ENCODE assay signal across 5 worm cellular contexts in genomic region chrIV:3921898-3922297, ce11.
TF ChIP-seq lines count a peak whose summit lies in the region.

Gene clec-67, plus strand, starts transcription at chrIV:3922165.

TF ChIP-seq in whole organism, L1 larva, 84 proteins besides CTCF, POLR2A, EP300 and RAD21:
- TF ChIP-seq fos-1 (tag; optimal IDR thresholded peaks at IDR 0.05; lab: Kevin White, UChicago) (no peak), blmp-1 (tag; optimal IDR thresholded peaks at IDR 0.05; lab: Kevin White, UChicago) (no peak), pqm-1 (tag; optimal IDR thresholded peaks at IDR 0.05; lab: Kevin White, UChicago) (peak; percentile 21), sup-37 (GFP tag; optimal IDR thresholded peaks at IDR 0.05; lab: Kevin White, UChicago) (no peak), hlh-17 (GFP tag; optimal IDR thresholded peaks at IDR 0.05; lab: Kevin White, UChicago; ENCODE audit: borderline replicate concordance) (no peak), elt-2 (tag; optimal IDR thresholded peaks at IDR 0.05; lab: Kevin White, UChicago) (peak; percentile 94), nhr-85 (tag; lab: Kevin White, UChicago) (no peak), egl-13 (tag; optimal IDR thresholded peaks at IDR 0.05; lab: Kevin White, UChicago) (no peak), mdl-1 (tag; optimal IDR thresholded peaks at IDR 0.05; lab: Kevin White, UChicago) (no peak), lsy-2 (tag; optimal IDR thresholded peaks at IDR 0.05; lab: Kevin White, UChicago) (no peak), F16B12.6 (tag; optimal IDR thresholded peaks at IDR 0.05; lab: Kevin White, UChicago) (no peak), skn-1 (tag; optimal IDR thresholded peaks at IDR 0.05; lab: Kevin White, UChicago) (no peak), grh-1 (GFP tag; IDR thresholded peaks at IDR 0.05; lab: Robert Waterston, UW) (no peak), hlh-4 (tag; optimal IDR thresholded peaks at IDR 0.05; lab: Kevin White, UChicago) (no peak), ceh-63 (GFP tag; optimal IDR thresholded peaks at IDR 0.05; lab: Kevin White, UChicago) (no peak), snu-23 (GFP tag; optimal IDR thresholded peaks at IDR 0.05; lab: Kevin White, UChicago) (no peak), C04F5.9 (tag; optimal IDR thresholded peaks at IDR 0.05; lab: Kevin White, UChicago) (no peak)

TF ChIP-seq in whole organism, L2 larva, 48 proteins besides CTCF, POLR2A, EP300 and RAD21:
- TF ChIP-seq fos-1 (tag; optimal IDR thresholded peaks at IDR 0.05; lab: Kevin White, UChicago) (peak; percentile 79), crh-2 (tag; optimal IDR thresholded peaks at IDR 0.05; lab: Kevin White, UChicago) (no peak), sma-9 (GFP tag; optimal IDR thresholded peaks at IDR 0.05; lab: Kevin White, UChicago) (peak; percentile 40), sma-9 (tag; optimal IDR thresholded peaks at IDR 0.05; lab: Kevin White, UChicago) (no peak), lsy-2 (tag; optimal IDR thresholded peaks at IDR 0.05; lab: Kevin White, UChicago) (no peak), egl-27 (tag; optimal IDR thresholded peaks at IDR 0.05; lab: Kevin White, UChicago) (no peak), gmeb-1 (tag; optimal IDR thresholded peaks at IDR 0.05; lab: Kevin White, UChicago) (no peak), C34F6.9 (tag; optimal IDR thresholded peaks at IDR 0.05; lab: Kevin White, UChicago) (no peak)

TF ChIP-seq in whole organism, L3 larva, 47 proteins besides CTCF, POLR2A, EP300 and RAD21:
- TF ChIP-seq jun-1 (tag; optimal IDR thresholded peaks at IDR 0.05; lab: Kevin White, UChicago) (peak; percentile 2), pqm-1 (tag; optimal IDR thresholded peaks at IDR 0.05; lab: Kevin White, UChicago) (peak; percentile 45), snpc-4 (tag; optimal IDR thresholded peaks at IDR 0.05; lab: Kevin White, UChicago) (no peak), nhr-28 (tag; optimal IDR thresholded peaks at IDR 0.05; lab: Kevin White, UChicago) (no peak), mdl-1 (tag; optimal IDR thresholded peaks at IDR 0.05; lab: Kevin White, UChicago) (no peak), elt-2 (tag; optimal IDR thresholded peaks at IDR 0.05; lab: Kevin White, UChicago) (peak; percentile 84)

TF ChIP-seq in whole organism, L4 larva, 104 proteins besides CTCF, POLR2A, EP300 and RAD21:
- TF ChIP-seq nhr-28 (tag; optimal IDR thresholded peaks at IDR 0.05; lab: Kevin White, UChicago) = peak; percentile 63
- TF ChIP-seq hlh-11 (tag; optimal IDR thresholded peaks at IDR 0.05; lab: Kevin White, UChicago) = peak; percentile 58
- TF ChIP-seq nhr-77 (tag; optimal IDR thresholded peaks at IDR 0.05; lab: Kevin White, UChicago) = peak; percentile 9
- peak; percentile 17 for TF ChIP-seq mxl-3 (GFP tag; optimal IDR thresholded peaks at IDR 0.05; lab: Kevin White, UChicago)
- no peak for TF ChIP-seq daf-16 (GFP tag; optimal IDR thresholded peaks at IDR 0.05; lab: Kevin White, UChicago)
- TF ChIP-seq daf-16 (tag; optimal IDR thresholded peaks at IDR 0.05; lab: Kevin White, UChicago) = peak; percentile 57
- TF ChIP-seq pqm-1 (tag; optimal IDR thresholded peaks at IDR 0.05; lab: Kevin White, UChicago) = peak; percentile 78
- no peak for TF ChIP-seq T20F7.1 (GFP tag; optimal IDR thresholded peaks at IDR 0.05; lab: Kevin White, UChicago)
- no peak for TF ChIP-seq hif-1 (tag; optimal IDR thresholded peaks at IDR 0.05; lab: Kevin White, UChicago)

TF ChIP-seq in whole organism, young adult, 124 proteins besides CTCF, POLR2A, EP300 and RAD21:
- no peak for TF ChIP-seq ztf-3 (GFP tag; optimal IDR thresholded peaks at IDR 0.05; lab: Kevin White, UChicago)
- peak; percentile 44 for TF ChIP-seq nhr-80 (tag; optimal IDR thresholded peaks at IDR 0.05; lab: Kevin White, UChicago)
- TF ChIP-seq nfya-1 (tag; optimal IDR thresholded peaks at IDR 0.05; lab: Kevin White, UChicago; ENCODE audit: borderline replicate concordance, insufficient read depth) = no peak
- no peak for TF ChIP-seq ztf-6 (GFP tag; IDR thresholded peaks at IDR 0.05; lab: Robert Waterston, UW)
- no peak for TF ChIP-seq unc-130 (GFP tag; optimal IDR thresholded peaks at IDR 0.05; lab: Kevin White, UChicago)
